Fruit fly (Drosophila melanogaster) Kc167 (cell line): Measurements from ENCODE around the gene CG14422.

Source experiments
- Myc ChIP-seq: fragments of >200 bp; optimal IDR thresholded peaks from 2 replicates; lab custom pipeline; 2017; ENCODE audit warnings: missing external identifiers
- ttk ChIP-seq: sonication (Bioruptor generic); optimal IDR thresholded peaks from 2 replicates; lab custom pipeline; 2017; ENCODE audit warnings: missing external identifiers

DNA sequence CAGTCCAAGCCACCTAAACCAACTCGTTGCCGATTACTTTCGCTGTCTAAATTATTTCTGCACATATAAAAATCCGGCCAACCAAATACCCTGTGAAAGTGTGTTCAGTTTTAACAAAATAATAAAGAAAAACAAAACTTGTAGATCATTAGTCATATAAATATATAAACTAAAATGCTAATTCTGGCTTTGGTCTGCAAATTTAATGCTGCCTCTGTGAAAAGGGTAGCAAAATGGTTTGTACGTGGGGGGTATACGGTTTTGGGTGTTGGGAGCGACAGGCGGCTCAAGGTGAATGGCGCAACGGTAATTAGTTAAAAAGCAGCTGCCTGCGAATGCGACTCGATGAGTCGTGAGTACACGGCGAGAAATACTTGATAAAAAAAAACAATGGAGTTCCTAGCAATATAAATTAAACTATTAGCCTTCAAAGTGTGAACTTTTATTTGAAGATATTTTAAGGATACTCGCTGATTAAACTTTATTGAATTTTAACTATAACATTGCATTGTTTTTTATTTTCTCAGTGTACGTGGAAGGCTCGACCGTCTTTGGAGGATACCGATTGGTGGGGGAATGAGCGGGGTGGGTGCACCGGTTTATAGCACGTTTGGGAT, 34.8 kb downstream of the CG14422 start:
- TF ChIP-seq ttk (no peak), Myc (lab: Kevin White, UChicago) (no peak)
